Fruit fly (Drosophila melanogaster) whole organism, prepupa: ENCODE results near the gene CG2126.

Experiments used
- Blimp-1 ChIP-seq: fragments of 200-800 bp; sonication (Bioruptor generic); optimal IDR thresholded peaks from 3 replicates; lab custom pipeline; 2017; ENCODE audit warnings: missing biosample characterization, missing genetic modification characterization, mild to moderate bottlenecking, moderate library complexity, missing genetic modification reagents
- CG10631 ChIP-seq: fragments of 200-800 bp; sonication (Bioruptor generic); optimal IDR thresholded peaks from 2 replicates; lab custom pipeline; 2016; ENCODE audit warnings: missing biosample characterization, missing genetic modification characterization
- CG11294 ChIP-seq: fragments of 200-800 bp; sonication (Bioruptor generic); IDR thresholded peaks from 2 replicates; pipeline ENCODE4 v1.3.6; 2022; ENCODE audit warnings: missing biosample characterization, missing genetic modification characterization
- CG11762 ChIP-seq: fragments of 200-800 bp; sonication (Bioruptor generic); optimal IDR thresholded peaks from 3 replicates; lab custom pipeline; 2016; ENCODE audit warnings: missing biosample characterization, missing genetic modification characterization; ENCODE audit not compliant: insufficient read depth
- CG11902 ChIP-seq: fragments of 200-800 bp; sonication (Bioruptor generic); optimal IDR thresholded peaks from 3 replicates; lab custom pipeline; 2016; ENCODE audit warnings: missing biosample characterization, missing genetic modification characterization
- CG15336 ChIP-seq: fragments of 200-800 bp; sonication (Bioruptor generic); IDR thresholded peaks from 2 replicates; pipeline ENCODE4 v1.3.6; 2022; ENCODE audit warnings: missing biosample characterization, missing genetic modification characterization
- CG1621 ChIP-seq: fragments of 200-800 bp; sonication (Bioruptor generic); optimal IDR thresholded peaks from 3 replicates; lab custom pipeline; 2018; ENCODE audit warnings: missing biosample characterization, mild to moderate bottlenecking, missing genetic modification characterization
- CG16779 ChIP-seq: fragments of 200-800 bp; sonication (Bioruptor generic); optimal IDR thresholded peaks from 3 replicates; lab custom pipeline; 2017; ENCODE audit warnings: missing biosample characterization, mild to moderate bottlenecking, missing genetic modification characterization
- CG3032 ChIP-seq: fragments of 200-800 bp; optimal IDR thresholded peaks from 2 replicates; lab custom pipeline; 2019; ENCODE audit warnings: missing biosample characterization, mild to moderate bottlenecking, missing genetic modification characterization, moderate library complexity
- CG31627 ChIP-seq: fragments of 200-800 bp; sonication (Bioruptor generic); optimal IDR thresholded peaks from 3 replicates; lab custom pipeline; 2016; ENCODE audit warnings: missing biosample characterization, missing genetic modification characterization
- CG32006 ChIP-seq: fragments of 200-800 bp; sonication (Bioruptor generic); optimal IDR thresholded peaks from 3 replicates; lab custom pipeline; 2017; ENCODE audit warnings: missing biosample characterization, mild to moderate bottlenecking, missing genetic modification characterization
- CG34406 ChIP-seq: fragments of 200-800 bp; sonication (Bioruptor generic); optimal IDR thresholded peaks from 3 replicates; lab custom pipeline; 2016; ENCODE audit warnings: missing biosample characterization, missing genetic modification characterization
- CG3919 ChIP-seq: fragments of 200-800 bp; sonication (Bioruptor generic); optimal IDR thresholded peaks from 3 replicates; lab custom pipeline; 2016; ENCODE audit warnings: missing biosample characterization, missing genetic modification characterization
- CG6163 ChIP-seq: fragments of 200-800 bp; sonication (Bioruptor generic); IDR thresholded peaks from 3 replicates; pipeline ENCODE4 v1.3.6; 2022; ENCODE audit warnings: missing biosample characterization, missing genetic modification characterization
- CG6792 ChIP-seq: fragments of 200-800 bp; sonication (Bioruptor generic); optimal IDR thresholded peaks from 3 replicates; lab custom pipeline; 2016; ENCODE audit warnings: missing biosample characterization, missing genetic modification characterization
- CG6808 ChIP-seq: fragments of 200-800 bp; sonication (Bioruptor generic); optimal IDR thresholded peaks from 3 replicates; lab custom pipeline; 2017; ENCODE audit warnings: missing biosample characterization, missing genetic modification characterization, mild to moderate bottlenecking, moderate library complexity, missing genetic modification reagents
- CG8119 ChIP-seq: fragments of 200-800 bp; sonication (Bioruptor generic); IDR thresholded peaks from 3 replicates; pipeline ENCODE4 v1.3.6; 2022; ENCODE audit warnings: missing biosample characterization, missing genetic modification characterization
- CG8319 ChIP-seq: fragments of 200-800 bp; sonication (Bioruptor generic); optimal IDR thresholded peaks from 3 replicates; lab custom pipeline; 2016; ENCODE audit warnings: missing biosample characterization, missing genetic modification characterization
- Eip78C ChIP-seq: fragments of 200-800 bp; sonication (Bioruptor generic); peaks from one replicate; lab custom pipeline; 2016; ENCODE audit warnings: missing biosample characterization, missing genetic modification characterization
- Eip93F ChIP-seq: fragments of 200-800 bp; sonication (Bioruptor generic); optimal IDR thresholded peaks from 2 replicates; lab custom pipeline; 2016; ENCODE audit warnings: missing biosample characterization, mild to moderate bottlenecking, missing genetic modification characterization
- Ets96B ChIP-seq: fragments of 200-800 bp; optimal IDR thresholded peaks from 2 replicates; lab custom pipeline; 2019; ENCODE audit warnings: missing biosample characterization, mild to moderate bottlenecking, missing genetic modification characterization, moderate library complexity
- Gug ChIP-seq: fragments of 200-800 bp; sonication (Bioruptor generic); IDR thresholded peaks from 2 replicates; pipeline ENCODE4 v1.3.6; 2022; ENCODE audit warnings: missing biosample characterization, missing genetic modification characterization
- Hr38 ChIP-seq: sonication (Bioruptor generic); optimal IDR thresholded peaks from 2 replicates; lab custom pipeline; 2016; ENCODE audit warnings: missing biosample characterization, missing genetic modification characterization
- Hr39 ChIP-seq: fragments of 200-800 bp; sonication (Bioruptor generic); optimal IDR thresholded peaks from 2 replicates; lab custom pipeline; 2016; ENCODE audit warnings: missing biosample characterization, missing genetic modification characterization
- Hr4 ChIP-seq: fragments of 200-800 bp; sonication (Bioruptor generic); optimal IDR thresholded peaks from 3 replicates; lab custom pipeline; 2016; ENCODE audit warnings: missing biosample characterization, missing genetic modification characterization
- Lpt ChIP-seq: fragments of 200-800 bp; sonication (Bioruptor generic); optimal IDR thresholded peaks from 3 replicates; lab custom pipeline; 2016; ENCODE audit warnings: missing biosample characterization, missing genetic modification characterization
- OdsH ChIP-seq: fragments of 200-800 bp; sonication (Bioruptor generic); optimal IDR thresholded peaks from 3 replicates; lab custom pipeline; 2016; ENCODE audit warnings: missing biosample characterization, missing genetic modification characterization
- Smox ChIP-seq: fragments of 200-800 bp; sonication (Bioruptor generic); optimal IDR thresholded peaks from 3 replicates; lab custom pipeline; 2016; ENCODE audit warnings: missing biosample characterization, missing genetic modification characterization
- Sox102F ChIP-seq: fragments of 200-800 bp; sonication (Bioruptor generic); optimal IDR thresholded peaks from 2 replicates; lab custom pipeline; 2016; ENCODE audit warnings: missing biosample characterization, mild to moderate bottlenecking, missing genetic modification characterization
- Sox14 ChIP-seq: fragments of 200-800 bp; sonication (Bioruptor generic); optimal IDR thresholded peaks from 3 replicates; lab custom pipeline; 2016; ENCODE audit warnings: missing biosample characterization, missing genetic modification characterization
- achi ChIP-seq: fragments of 200-800 bp; sonication (Bioruptor generic); optimal IDR thresholded peaks from 3 replicates; lab custom pipeline; 2016; ENCODE audit warnings: missing biosample characterization, missing genetic modification characterization
- acj6 ChIP-seq: fragments of 200-800 bp; sonication (Bioruptor generic); optimal IDR thresholded peaks from 3 replicates; lab custom pipeline; 2016; ENCODE audit warnings: missing biosample characterization, missing genetic modification characterization
- dac ChIP-seq: fragments of 200-800 bp; sonication (Bioruptor generic); optimal IDR thresholded peaks from 2 replicates; lab custom pipeline; 2017; ENCODE audit warnings: missing biosample characterization, mild to moderate bottlenecking, missing genetic modification characterization
- dsx ChIP-seq: fragments of 200-800 bp; optimal IDR thresholded peaks from 3 replicates; lab custom pipeline; 2019; ENCODE audit warnings: missing biosample characterization, mild to moderate bottlenecking, missing genetic modification characterization, moderate library complexity; ENCODE audit not compliant: poor library complexity, severe bottlenecking
- eg ChIP-seq: fragments of 200-800 bp; sonication (Bioruptor generic); IDR thresholded peaks from 3 replicates; pipeline ENCODE4 v1.3.6; 2022; ENCODE audit warnings: missing biosample characterization, missing genetic modification characterization
- fd59A ChIP-seq: fragments of 200-800 bp; sonication (Bioruptor generic); optimal IDR thresholded peaks from 2 replicates; lab custom pipeline; 2017; ENCODE audit warnings: missing biosample characterization, mild to moderate bottlenecking, missing genetic modification characterization, missing genetic modification reagents
- fd85E ChIP-seq: fragments of 200-800 bp; sonication (Bioruptor generic); optimal IDR thresholded peaks from 3 replicates; lab custom pipeline; 2016; ENCODE audit warnings: missing biosample characterization, missing genetic modification characterization
- fkh ChIP-seq: fragments of 200-800 bp; sonication (Bioruptor generic); optimal IDR thresholded peaks from 3 replicates; lab custom pipeline; 2017; ENCODE audit warnings: missing biosample characterization, mild to moderate bottlenecking, missing genetic modification characterization, moderate library complexity
- lz ChIP-seq: fragments of 200-800 bp; sonication (Bioruptor generic); optimal IDR thresholded peaks from 3 replicates; lab custom pipeline; 2016; ENCODE audit warnings: missing biosample characterization, missing genetic modification characterization
- net ChIP-seq: fragments of 200-800 bp; sonication (Bioruptor generic); optimal IDR thresholded peaks from 3 replicates; lab custom pipeline; 2016; ENCODE audit warnings: missing biosample characterization, missing genetic modification characterization
- pdm3 ChIP-seq: fragments of 200-800 bp; sonication (Bioruptor generic); optimal IDR thresholded peaks from 3 replicates; lab custom pipeline; 2016; ENCODE audit warnings: missing biosample characterization, missing genetic modification characterization
- spab ChIP-seq: fragments of 200-800 bp; sonication (Bioruptor generic); optimal IDR thresholded peaks from 2 replicates; lab custom pipeline; 2017; ENCODE audit warnings: missing biosample characterization, mild to moderate bottlenecking, missing genetic modification characterization, missing genetic modification reagents
- ss ChIP-seq, 2 experiments: fragments of 200-800 bp; sonication (Bioruptor generic); optimal IDR thresholded peaks; 2 replicates in 1 of 2; 3 replicates in 1 of 2; lab custom pipeline; 2017 to 2018; ENCODE audit warnings: mild to moderate bottlenecking in 2 of 2, missing biosample characterization in 2 of 2, missing genetic modification characterization in 2 of 2, moderate library complexity in 1 of 2
- svp ChIP-seq: fragments of 200-800 bp; sonication (Bioruptor generic); peaks from one replicate; lab custom pipeline; 2016; ENCODE audit warnings: missing biosample characterization, missing genetic modification characterization
- vri ChIP-seq: fragments of 200-800 bp; sonication (Bioruptor generic); optimal IDR thresholded peaks from 3 replicates; lab custom pipeline; 2016; ENCODE audit warnings: missing biosample characterization, mild to moderate bottlenecking, missing genetic modification characterization

CG2126 gene

dm6 chr3R:31744044-31744652 is 32.3 kb downstream of the CG2126 start, which contains the start of gene CG1896 (continued):
- no peak for TF ChIP-seq CG11902 (GFP tag; lab: Kevin White, UChicago)
- TF ChIP-seq eg (GFP tag; lab: Robert Waterston, UW): peak; percentile 85
- no peak for TF ChIP-seq Eip93F
- peak; percentile 77 for TF ChIP-seq achi
- TF ChIP-seq CG11762 (GFP tag; lab: Kevin White, UChicago): peak; percentile 46
- TF ChIP-seq Blimp-1 (GFP tag; lab: Kevin White, UChicago): no peak
- TF ChIP-seq Ets96B (tag; lab: Kevin White, UChicago): peak; percentile 51
- TF ChIP-seq CG3919 (GFP tag; lab: Kevin White, UChicago): peak; percentile 74
- peak; percentile 83 for TF ChIP-seq CG6163 (GFP tag; lab: Robert Waterston, UW)
- peak; percentile 20 for TF ChIP-seq CG6792
- TF ChIP-seq CG6808 (GFP tag; lab: Kevin White, UChicago): no peak
- peak; percentile 60 for TF ChIP-seq svp
- TF ChIP-seq vri: no peak
- 0 out of 2 replicates have a peak, but pooled peaks have one; percentile 26 for TF ChIP-seq CG11294 (GFP tag; lab: Robert Waterston, UW)
- no peak for TF ChIP-seq fkh (GFP tag; lab: Kevin White, UChicago)
- TF ChIP-seq Eip78C (GFP tag; lab: Kevin White, UChicago): peak; percentile 87
- TF ChIP-seq dac (GFP tag; lab: Kevin White, UChicago): peak; percentile 19
- peak; percentile 74 for TF ChIP-seq CG34406 (GFP tag; lab: Kevin White, UChicago)
- TF ChIP-seq Hr4 (GFP tag; lab: Kevin White, UChicago): peak; percentile 64
- peak; percentile 10 for TF ChIP-seq Lpt
- TF ChIP-seq net: peak; percentile 73
- TF ChIP-seq Hr39: peak; percentile 55
- TF ChIP-seq Hr38 (GFP tag; lab: Kevin White, UChicago): no peak

- TF ChIP-seq spab (GFP tag; lab: Kevin White, UChicago) (no peak), OdsH (no peak), Eip78C (GFP tag; lab: Kevin White, UChicago) (peak; percentile 33), CG11902 (GFP tag; lab: Kevin White, UChicago) (no peak), Sox102F (GFP tag; lab: Kevin White, UChicago) (no peak), Lpt (no peak), CG16779 (tag; lab: Kevin White, UChicago) (no peak), Eip93F (no peak), pdm3 (no peak), Gug (GFP tag; lab: Robert Waterston, UW) (no peak), fd85E (no peak), CG10631 (GFP tag; lab: Kevin White, UChicago) (no peak), CG3032 (tag; lab: Kevin White, UChicago) (peak; percentile 12), net (no peak), lz (GFP tag; lab: Kevin White, UChicago) (no peak), dsx (GFP tag; lab: Kevin White, UChicago) (no peak), CG32006 (no peak), CG6808 (GFP tag; lab: Kevin White, UChicago) (peak; percentile 36), CG3919 (GFP tag; lab: Kevin White, UChicago) (peak; percentile 34), acj6 (no peak), Hr39 (no peak), CG15336 (GFP tag; lab: Robert Waterston, UW) (no peak), CG8319 (GFP tag; lab: Kevin White, UChicago) (no peak), Sox14 (peak; percentile 65), CG1621 (tag; lab: Kevin White, UChicago) (peak; percentile 94), Smox (GFP tag; lab: Kevin White, UChicago) (no peak), CG6163 (GFP tag; lab: Robert Waterston, UW) (peak; percentile 46; the same call in 2 of the 3 replicates), eg (GFP tag; lab: Robert Waterston, UW) (0 out of 3 replicates have a peak, but pooled peaks have one; percentile 5), fd59A (no peak), ss (GFP tag; optimal IDR thresholded peaks at IDR 0.05; lab: Kevin White, UChicago) (no peak), CG31627 (GFP tag; lab: Kevin White, UChicago) (no peak), CG8119 (GFP tag; lab: Robert Waterston, UW) (no peak), achi (no peak)
These were observed 33.2 kb downstream of the CG2126 start, which contains the start of gene Tbca for dm6 chr3R:31743279-31743678. Tbca (plus strand) TSS chr3R:31743490.
